Worm (Caenorhabditis elegans) whole organism, L3 larva: Measurements from ENCODE around the gene F13E9.19.
A peak's percentile ranks its signal among the peaks of the same experiment; 100 is the strongest.

Source experiments
- R02D3.7 ChIP-seq: fragments of 150-350 bp; optimal IDR thresholded peaks from 2 replicates; lab custom pipeline; 2014; ENCODE audit warnings: missing biosample characterization, missing genetic modification characterization
- ZK546.5 ChIP-seq: sonication (generic microtip); optimal IDR thresholded peaks from 2 replicates; lab custom pipeline; 2017; ENCODE audit warnings: missing biosample characterization, missing genetic modification characterization
- aly-2 ChIP-seq: fragments of 150-350 bp; optimal IDR thresholded peaks from 2 replicates; lab custom pipeline; 2014; ENCODE audit warnings: missing biosample characterization, missing genetic modification characterization
- ama-1 ChIP-seq: fragments of 150-350 bp; optimal IDR thresholded peaks from 2 replicates; lab custom pipeline; 2018
- ceh-16 ChIP-seq: sonication (generic microtip); optimal IDR thresholded peaks from 2 replicates; lab custom pipeline; 2017; ENCODE audit warnings: missing biosample characterization, missing genetic modification characterization
- ceh-28 ChIP-seq: fragments of 150-350 bp; optimal IDR thresholded peaks from 2 replicates; lab custom pipeline; 2014; ENCODE audit warnings: missing biosample characterization, missing genetic modification reagents, missing genetic modification characterization
- ceh-82 ChIP-seq: fragments of 150-350 bp; optimal IDR thresholded peaks from 2 replicates; lab custom pipeline; 2014; ENCODE audit warnings: missing biosample characterization, missing genetic modification characterization
- ceh-9 ChIP-seq: sonication (generic microtip); optimal IDR thresholded peaks from 2 replicates; lab custom pipeline; 2018; ENCODE audit warnings: missing biosample characterization, missing genetic modification characterization
- daf-12 ChIP-seq: fragments of 150-350 bp; optimal IDR thresholded peaks from 2 replicates; lab custom pipeline; 2014; ENCODE audit warnings: missing biosample characterization, missing genetic modification reagents, missing genetic modification characterization
- egl-27 ChIP-seq: sonication (generic microtip); optimal IDR thresholded peaks from 4 replicates; lab custom pipeline; 2017; ENCODE audit warnings: missing biosample characterization, missing genetic modification reagents, missing genetic modification characterization
- egl-5 ChIP-seq: fragments of 150-350 bp; optimal IDR thresholded peaks from 2 replicates; lab custom pipeline; 2017; ENCODE audit warnings: missing biosample characterization, missing genetic modification reagents, missing genetic modification characterization, inconsistent platforms
- elt-1 ChIP-seq: fragments of 150-350 bp; optimal IDR thresholded peaks from 2 replicates; lab custom pipeline; 2014; ENCODE audit warnings: missing biosample characterization, missing genetic modification characterization
- elt-2 ChIP-seq: sonication (generic microtip); optimal IDR thresholded peaks from 2 replicates; lab custom pipeline; 2016; ENCODE audit warnings: missing genetic modification reagents, mild to moderate bottlenecking, missing genetic modification characterization, missing compliant biosample characterization
- elt-3 ChIP-seq, 3 experiments: fragments of 150-350 bp in 1 of 3; sonication (generic microtip) in 2 of 3; optimal IDR thresholded peaks; 2 replicates in 2 of 3; 4 replicates in 1 of 3; lab custom pipeline; 2014 to 2017; ENCODE audit warnings: missing biosample characterization in 3 of 3, missing genetic modification characterization in 3 of 3
- eor-1 ChIP-seq, 2 experiments: fragments of 150-350 bp; optimal IDR thresholded peaks; 2 replicates each; lab custom pipeline; 2014 to 2018; ENCODE audit warnings: missing biosample characterization in 2 of 2, missing genetic modification characterization in 2 of 2
- fkh-10 ChIP-seq: sonication (generic microtip); optimal IDR thresholded peaks from 2 replicates; lab custom pipeline; 2017; ENCODE audit warnings: missing biosample characterization, missing genetic modification reagents, missing genetic modification characterization
- fkh-2 ChIP-seq: fragments of 150-350 bp; optimal IDR thresholded peaks from 2 replicates; lab custom pipeline; 2014; ENCODE audit warnings: missing biosample characterization, missing genetic modification reagents, missing genetic modification characterization
- fos-1 ChIP-seq: fragments of 150-350 bp; optimal IDR thresholded peaks from 2 replicates; lab custom pipeline; 2014; ENCODE audit warnings: missing biosample characterization, missing genetic modification characterization
- hmg-11 ChIP-seq: sonication (generic microtip); optimal IDR thresholded peaks from 2 replicates; lab custom pipeline; 2016; ENCODE audit warnings: missing genetic modification characterization, missing compliant biosample characterization
- jun-1 ChIP-seq: fragments of 150-350 bp; optimal IDR thresholded peaks from 2 replicates; lab custom pipeline; 2014; ENCODE audit warnings: missing biosample characterization, missing genetic modification reagents, missing genetic modification characterization
- lin-15B ChIP-seq: fragments of 150-350 bp; optimal IDR thresholded peaks from 2 replicates; lab custom pipeline; 2014; ENCODE audit warnings: missing biosample characterization, missing genetic modification characterization
- lin-39 ChIP-seq: fragments of 150-350 bp; optimal IDR thresholded peaks from 2 replicates; lab custom pipeline; 2018; ENCODE audit warnings: missing biosample characterization, missing genetic modification reagents, missing genetic modification characterization
- lsy-12 ChIP-seq: sonication (generic microtip); optimal IDR thresholded peaks from 2 replicates; lab custom pipeline; 2016; ENCODE audit warnings: mild to moderate bottlenecking, missing genetic modification characterization, missing compliant biosample characterization
- mdl-1 ChIP-seq: fragments of 150-350 bp; optimal IDR thresholded peaks from 2 replicates; lab custom pipeline; 2014; ENCODE audit warnings: missing biosample characterization, missing genetic modification characterization
- mml-1 ChIP-seq: fragments of 150-350 bp; sonication (generic microtip); optimal IDR thresholded peaks from 3 replicates; lab custom pipeline; 2014; ENCODE audit warnings: missing biosample characterization, missing genetic modification characterization
- nfya-1 ChIP-seq: sonication (generic microtip); optimal IDR thresholded peaks from 2 replicates; lab custom pipeline; 2017; ENCODE audit warnings: missing genetic modification characterization, mild to moderate bottlenecking, missing compliant biosample characterization, antibody characterized with exemption, moderate library complexity; ENCODE audit not compliant: insufficient read depth
- nhr-11 ChIP-seq: fragments of 150-350 bp; optimal IDR thresholded peaks from 2 replicates; lab custom pipeline; 2014; ENCODE audit warnings: missing biosample characterization, missing genetic modification characterization
- nhr-12 ChIP-seq: fragments of 150-350 bp; optimal IDR thresholded peaks from 2 replicates; lab custom pipeline; 2014; ENCODE audit warnings: missing biosample characterization, missing genetic modification characterization
- nhr-23 ChIP-seq: fragments of 150-350 bp; optimal IDR thresholded peaks from 2 replicates; lab custom pipeline; 2014; ENCODE audit warnings: missing biosample characterization, missing genetic modification reagents, missing genetic modification characterization
- nhr-237 ChIP-seq: fragments of 150-350 bp; optimal IDR thresholded peaks from 2 replicates; lab custom pipeline; 2014; ENCODE audit warnings: missing biosample characterization, missing genetic modification characterization
- nhr-25 ChIP-seq: sonication (generic microtip); optimal IDR thresholded peaks from 2 replicates; lab custom pipeline; 2017; ENCODE audit warnings: missing biosample characterization, missing genetic modification characterization
- nhr-28 ChIP-seq: fragments of 150-350 bp; optimal IDR thresholded peaks from 2 replicates; lab custom pipeline; 2014; ENCODE audit warnings: missing biosample characterization, missing genetic modification characterization
- nhr-43 ChIP-seq: sonication (generic microtip); optimal IDR thresholded peaks from 2 replicates; lab custom pipeline; 2016; ENCODE audit warnings: mild to moderate bottlenecking, missing genetic modification characterization, missing compliant biosample characterization; ENCODE audit not compliant: poor library complexity, severe bottlenecking
- nhr-67 ChIP-seq: fragments of 150-350 bp; optimal IDR thresholded peaks from 2 replicates; lab custom pipeline; 2014; ENCODE audit warnings: missing biosample characterization, missing genetic modification characterization
- nhr-76 ChIP-seq: fragments of 150-350 bp; sonication (generic microtip); optimal IDR thresholded peaks from 5 replicates; lab custom pipeline; 2014; ENCODE audit warnings: missing biosample characterization, missing genetic modification characterization
- nhr-77 ChIP-seq: fragments of 150-350 bp; optimal IDR thresholded peaks from 2 replicates; lab custom pipeline; 2014; ENCODE audit warnings: missing biosample characterization, missing genetic modification characterization
- pha-4 ChIP-seq: fragments of 150-350 bp; optimal IDR thresholded peaks from 2 replicates; lab custom pipeline; 2014; ENCODE audit warnings: missing biosample characterization, missing genetic modification reagents, missing genetic modification characterization
- pqm-1 ChIP-seq: fragments of 150-350 bp; optimal IDR thresholded peaks from 2 replicates; lab custom pipeline; 2017; ENCODE audit warnings: missing biosample characterization, missing genetic modification characterization, inconsistent platforms
- sea-2 ChIP-seq: fragments of 150-350 bp; sonication (generic microtip); optimal IDR thresholded peaks from 4 replicates; lab custom pipeline; 2014; ENCODE audit warnings: missing biosample characterization, missing genetic modification reagents, missing genetic modification characterization
- skn-1 ChIP-seq: fragments of 150-350 bp; optimal IDR thresholded peaks from 2 replicates; lab custom pipeline; 2014; ENCODE audit warnings: missing biosample characterization, missing genetic modification characterization
- snpc-4 ChIP-seq: fragments of 150-350 bp; optimal IDR thresholded peaks from 2 replicates; lab custom pipeline; 2014; ENCODE audit warnings: missing biosample characterization, missing genetic modification characterization
- tbx-2 ChIP-seq: sonication (generic microtip); optimal IDR thresholded peaks from 2 replicates; lab custom pipeline; 2016; ENCODE audit warnings: mild to moderate bottlenecking, missing genetic modification characterization, missing compliant biosample characterization
- unc-39 ChIP-seq: sonication (generic microtip); optimal IDR thresholded peaks from 4 replicates; lab custom pipeline; 2017; ENCODE audit warnings: missing biosample characterization, missing genetic modification characterization
- unc-62 ChIP-seq: fragments of 150-350 bp; sonication (generic microtip); optimal IDR thresholded peaks from 4 replicates; lab custom pipeline; 2014; ENCODE audit warnings: missing biosample characterization, missing genetic modification reagents, missing genetic modification characterization
- zag-1 ChIP-seq: fragments of 150-350 bp; optimal IDR thresholded peaks from 2 replicates; lab custom pipeline; 2014; ENCODE audit warnings: missing biosample characterization, missing genetic modification characterization
- ztf-11 ChIP-seq: fragments of 150-350 bp; optimal IDR thresholded peaks from 2 replicates; lab custom pipeline; 2014; ENCODE audit warnings: missing biosample characterization, missing genetic modification characterization
- ztf-4 ChIP-seq: fragments of 150-350 bp; optimal IDR thresholded peaks from 2 replicates; lab custom pipeline; 2014; ENCODE audit warnings: missing biosample characterization, missing genetic modification characterization

The F13E9.19 gene

DNA sequence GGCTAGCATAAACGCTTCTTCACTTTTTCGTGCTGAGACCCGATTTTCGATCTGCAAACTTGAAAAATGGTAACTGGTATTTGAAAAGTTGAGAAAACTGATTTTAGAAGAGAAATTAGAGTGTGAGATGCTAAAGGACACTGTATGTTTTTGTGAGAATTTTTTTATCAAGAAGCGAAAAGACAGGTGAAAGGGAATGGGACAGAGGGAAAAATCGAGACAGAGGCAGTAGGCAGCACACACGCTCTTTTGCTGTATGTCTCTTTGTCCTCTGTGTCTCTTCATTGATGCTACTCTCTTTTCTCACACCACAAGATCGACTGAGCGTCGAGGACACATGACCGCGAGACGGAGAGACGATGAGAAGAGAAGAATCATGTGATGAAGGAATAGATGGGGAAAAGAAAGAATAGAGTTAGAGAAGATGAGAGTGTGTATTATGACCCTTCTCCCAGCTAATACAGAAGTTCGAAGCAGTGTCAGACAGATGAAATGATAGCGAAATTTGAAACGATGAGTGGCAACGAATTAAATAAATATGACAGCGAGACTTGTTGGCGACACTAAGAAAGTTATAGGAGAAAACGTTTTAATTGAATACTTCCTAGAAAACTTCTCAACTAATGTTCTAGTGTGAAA lies 36.8 kb downstream of the F13E9.19 start, which contains the start of gene lgg-2:
Gene lgg-2 (minus strand): TSS at position 51 of the 639 bp plus-strand sequence.
- TF ChIP-seq nhr-23 (peak; percentile 99), nfya-1 (tag; lab: Kevin White, UChicago) (peak; percentile 92), mdl-1 (tag; lab: Kevin White, UChicago) (peak; percentile 90), lin-39 (tag; lab: Kevin White, UChicago) (peak; percentile 67), ceh-9 (tag; lab: Kevin White, UChicago) (no peak), elt-3 (tag; optimal IDR thresholded peaks at IDR 0.05; lab: Kevin White, UChicago) (peak in 2 of 3 experiments; percentile 33 to 49), nhr-28 (tag; lab: Kevin White, UChicago) (no peak), ceh-28 (tag; lab: Kevin White, UChicago) (peak; percentile 93), hmg-11 (tag; lab: Kevin White, UChicago) (peak; percentile 78), skn-1 (tag; lab: Kevin White, UChicago) (peak; percentile 30), lsy-12 (tag; lab: Kevin White, UChicago) (peak; percentile 94), R02D3.7 (peak; percentile 75), unc-62 (GFP tag; lab: Kevin White, UChicago) (peak; percentile 94), ztf-11 (tag; lab: Kevin White, UChicago) (no peak), ceh-82 (peak; percentile 63), pqm-1 (tag; lab: Kevin White, UChicago) (peak; percentile 93), zag-1 (tag; lab: Kevin White, UChicago) (no peak), lin-15B (tag; lab: Kevin White, UChicago) (peak; percentile 82), fkh-2 (tag; lab: Kevin White, UChicago) (no peak), pha-4 (tag; lab: Kevin White, UChicago) (peak; percentile 95), daf-12 (tag; lab: Kevin White, UChicago) (no peak), elt-1 (tag; lab: Kevin White, UChicago) (peak; percentile 88), unc-39 (tag; lab: Kevin White, UChicago) (no peak), mml-1 (tag; lab: Kevin White, UChicago) (peak; percentile 30), tbx-2 (tag; lab: Kevin White, UChicago) (peak; percentile 88), jun-1 (peak; percentile 95), ceh-16 (tag; lab: Kevin White, UChicago) (no peak), egl-27 (tag; lab: Kevin White, UChicago) (peak; percentile 87), nhr-25 (tag; lab: Kevin White, UChicago) (peak; percentile 98), fos-1 (tag; lab: Kevin White, UChicago) (peak; percentile 79), nhr-43 (tag; lab: Kevin White, UChicago) (peak; percentile 95), sea-2 (GFP tag; lab: Kevin White, UChicago) (no peak), nhr-11 (tag; lab: Kevin White, UChicago) (peak; percentile 90), ZK546.5 (tag; lab: Kevin White, UChicago) (no peak), nhr-237 (tag; lab: Kevin White, UChicago) (no peak), eor-1 (tag; optimal IDR thresholded peaks at IDR 0.05; lab: Kevin White, UChicago) (peak in 1 of 2 experiments; percentile 63), nhr-77 (tag; lab: Kevin White, UChicago) (no peak), snpc-4 (tag; lab: Kevin White, UChicago) (peak; percentile 78), egl-5 (tag; lab: Kevin White, UChicago) (peak; percentile 74), nhr-12 (tag; lab: Kevin White, UChicago) (no peak), fkh-10 (peak; percentile 44), elt-2 (peak; percentile 92), aly-2 (tag; lab: Kevin White, UChicago) (no peak), nhr-67 (tag; lab: Kevin White, UChicago) (no peak), ama-1 (lab: Kevin White, UChicago) (peak; percentile 73), nhr-76 (no peak), ztf-4 (tag; lab: Kevin White, UChicago) (peak; percentile 93)
